Worm (Caenorhabditis elegans) whole organism, midembryonic: Measurements from ENCODE around the gene C25F9.11.

Experiments used
- cog-1 ChIP-seq: sonication (generic microtip); optimal IDR thresholded peaks from 2 replicates; lab custom pipeline; 2016; ENCODE audit warnings: missing genetic modification characterization, missing compliant biosample characterization
- flt-1 ChIP-seq: fragments of 200-800 bp; sonication (Bioruptor generic); IDR thresholded peaks from 2 replicates; pipeline ENCODE4 v1.3.6; 2022; ENCODE audit warnings: missing genetic modification characterization, missing compliant biosample characterization
- klf-2 ChIP-seq: fragments of 200-800 bp; sonication (Bioruptor generic); conservative IDR thresholded peaks from 2 replicates; pipeline ENCODE4 v1.3.6; 2022; ENCODE audit warnings: missing genetic modification reagents, missing genetic modification characterization, missing compliant biosample characterization
- ref-1 ChIP-seq: fragments of 200-800 bp; sonication (Bioruptor generic); conservative IDR thresholded peaks from 2 replicates; pipeline ENCODE4 v1.3.6; 2022; ENCODE audit warnings: missing genetic modification reagents, missing genetic modification characterization, missing compliant biosample characterization
- ztf-23 ChIP-seq: fragments of 200-800 bp; sonication (Bioruptor generic); IDR thresholded peaks from 2 replicates; pipeline ENCODE4 v1.3.6; 2022; ENCODE audit warnings: missing genetic modification reagents, missing genetic modification characterization, missing compliant biosample characterization
- ztf-29 ChIP-seq: fragments of 200-800 bp; sonication (Bioruptor generic); IDR thresholded peaks from 2 replicates; pipeline ENCODE4 v1.3.6; 2022; ENCODE audit warnings: missing genetic modification reagents, missing genetic modification characterization, missing compliant biosample characterization

C25F9.11 gene

DNA sequence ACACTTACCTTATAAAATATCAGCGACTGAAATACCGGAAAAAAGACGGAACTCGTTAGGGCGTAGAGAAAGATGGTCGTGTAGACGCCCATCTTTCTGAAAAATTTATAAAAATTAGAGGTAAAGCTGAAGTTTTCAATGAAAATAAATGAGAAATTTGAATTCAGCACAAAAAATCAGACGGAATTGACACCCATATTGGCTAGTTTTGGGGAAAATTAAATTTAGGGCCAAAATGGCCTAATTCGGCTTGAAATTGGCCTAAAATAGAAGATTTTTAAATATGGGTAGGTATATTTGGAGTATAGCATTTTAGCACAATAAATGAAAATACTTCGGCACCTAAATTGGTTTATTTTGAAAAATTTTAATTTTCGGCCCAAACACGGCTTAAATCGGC lies 42.8 kb downstream of the C25F9.11 start, which contains the start of gene slcr-46.2:
TSS of gene slcr-46.2 (minus strand) at position 101 of the 400 bp plus-strand sequence.
- TF ChIP-seq cog-1 (tag; lab: Kevin White, UChicago) (no peak), ref-1 (GFP tag; lab: Robert Waterston, UW) (no peak), ztf-29 (no peak), flt-1 (no peak), klf-2 (GFP tag; lab: Robert Waterston, UW) (no peak), ztf-23 (GFP tag; lab: Robert Waterston, UW) (no peak)
